Worm (Caenorhabditis elegans) whole organism, L3 larva: ENCODE data around the gene ZK54.3.

Source experiments
- jun-1 ChIP-seq: fragments of 150-350 bp; optimal IDR thresholded peaks from 2 replicates; lab custom pipeline; 2014; ENCODE audit warnings: missing biosample characterization, missing genetic modification reagents, missing genetic modification characterization
- nfya-1 ChIP-seq: sonication (generic microtip); optimal IDR thresholded peaks from 2 replicates; lab custom pipeline; 2017; ENCODE audit warnings: missing genetic modification characterization, mild to moderate bottlenecking, missing compliant biosample characterization, antibody characterized with exemption, moderate library complexity; ENCODE audit not compliant: insufficient read depth
- pha-4 ChIP-seq: fragments of 150-350 bp; optimal IDR thresholded peaks from 2 replicates; lab custom pipeline; 2014; ENCODE audit warnings: missing biosample characterization, missing genetic modification reagents, missing genetic modification characterization
- unc-39 ChIP-seq: sonication (generic microtip); optimal IDR thresholded peaks from 4 replicates; lab custom pipeline; 2017; ENCODE audit warnings: missing biosample characterization, missing genetic modification characterization
- zag-1 ChIP-seq: fragments of 150-350 bp; optimal IDR thresholded peaks from 2 replicates; lab custom pipeline; 2014; ENCODE audit warnings: missing biosample characterization, missing genetic modification characterization

DNA sequence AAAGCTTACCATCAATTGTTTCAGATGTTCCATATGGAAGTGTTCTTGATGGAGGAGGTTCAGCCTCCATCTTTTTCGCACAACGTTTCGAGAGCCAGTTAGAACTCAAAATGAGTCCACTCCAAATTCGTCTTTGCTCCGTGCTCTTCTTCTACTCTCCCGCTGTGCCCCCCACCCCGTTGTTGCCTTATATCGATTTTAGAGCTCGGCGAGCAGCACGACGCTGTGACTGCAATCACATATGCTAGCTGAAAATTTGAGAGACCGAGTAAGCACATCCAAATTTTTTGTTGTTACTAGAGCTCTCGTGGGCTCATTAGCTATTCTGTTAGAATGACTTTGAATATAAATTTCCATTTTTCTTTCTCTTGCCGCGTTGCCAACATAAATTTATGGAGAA, 2.0 kb downstream of the ZK54.3 start, which contains the start of gene slc-17.1:
- no peak for TF ChIP-seq pha-4 (tag; lab: Kevin White, UChicago)
- TF ChIP-seq jun-1, result no peak
- TF ChIP-seq zag-1 (tag; lab: Kevin White, UChicago), result no peak
- no peak for TF ChIP-seq nfya-1
- TF ChIP-seq unc-39, result no peak
